In the genomic region with DNA sequence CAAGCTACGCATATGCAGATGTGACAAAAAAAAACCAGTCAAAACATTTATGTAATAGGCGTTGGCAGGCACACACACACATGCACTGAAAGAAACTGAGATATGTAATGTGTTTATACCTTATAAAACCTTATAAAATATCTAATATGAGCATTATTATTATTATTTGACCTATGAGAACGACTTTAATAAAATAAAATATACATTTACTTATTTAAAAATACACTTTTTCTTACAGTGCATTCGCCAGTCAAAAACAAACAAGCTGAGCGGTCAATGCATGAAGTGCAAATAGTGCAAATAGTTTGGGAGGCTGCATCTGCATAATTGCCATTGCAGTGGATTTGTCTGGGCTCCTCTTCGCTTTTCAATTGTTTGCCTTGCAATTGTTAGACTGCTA, we compare ENCODE assay signal across 1 fruit fly cellular context.
TF ChIP-seq lines count a peak whose summit lies in the region.

No protein-coding gene starts in this region.

TF ChIP-seq in whole organism, embryonic, 481 proteins besides CTCF, POLR2A, EP300 and RAD21 (continued from another document and continues in another):
- no peak for TF ChIP-seq aop (GFP tag; IDR thresholded peaks at IDR 0.05; lab: Robert Waterston, UW)
- TF ChIP-seq CG17328 (GFP tag; IDR thresholded peaks at IDR 0.05; lab: Robert Waterston, UW): peak; percentile 74
- TF ChIP-seq tio (GFP tag; optimal IDR thresholded peaks at IDR 0.05; lab: Kevin White, UChicago): peak; percentile 20
- TF ChIP-seq fd3F (GFP tag; optimal IDR thresholded peaks at IDR 0.05; lab: Kevin White, UChicago): peak; percentile 40
- TF ChIP-seq CG10209 (GFP tag; optimal IDR thresholded peaks at IDR 0.05; lab: Kevin White, UChicago): peak; percentile 73
- TF ChIP-seq al (GFP tag; IDR thresholded peaks at IDR 0.05; lab: Robert Waterston, UW): no peak
- no peak for TF ChIP-seq fu2 (GFP tag; optimal IDR thresholded peaks at IDR 0.05; lab: Kevin White, UChicago)
- TF ChIP-seq CG9817 (tag; optimal IDR thresholded peaks at IDR 0.05; lab: Kevin White, UChicago): peak; percentile 21
- TF ChIP-seq odd (GFP tag; optimal IDR thresholded peaks at IDR 0.05; lab: Kevin White, UChicago): peak; percentile 71
- TF ChIP-seq Hr78 (GFP tag; optimal IDR thresholded peaks at IDR 0.05; lab: Kevin White, UChicago): peak in 1 of 2 experiments; percentile 67
- peak; percentile 14 for TF ChIP-seq bab2 (GFP tag; optimal IDR thresholded peaks at IDR 0.05; lab: Kevin White, UChicago)
- peak; percentile 41 for TF ChIP-seq CG4820 (GFP tag; optimal IDR thresholded peaks at IDR 0.05; lab: Kevin White, UChicago)
- no peak for TF ChIP-seq h (optimal IDR thresholded peaks at IDR 0.05; lab: Kevin White, UChicago)
- TF ChIP-seq Asciz (GFP tag; optimal IDR thresholded peaks at IDR 0.05; lab: Kevin White, UChicago): peak; percentile 82
- peak; percentile 55 for TF ChIP-seq CG5245 (GFP tag; optimal IDR thresholded peaks at IDR 0.05; lab: Kevin White, UChicago)
- TF ChIP-seq Max (GFP tag; optimal IDR thresholded peaks at IDR 0.05; lab: Kevin White, UChicago): peak; percentile 54
- TF ChIP-seq dpn (GFP tag; optimal IDR thresholded peaks at IDR 0.05; lab: Kevin White, UChicago): peak in 1 of 2 experiments; percentile 56
- TF ChIP-seq tgo (GFP tag; IDR thresholded peaks at IDR 0.05; lab: Robert Waterston, UW): peak; percentile 77; the same call in 2 of the 3 replicates
- no peak for TF ChIP-seq GATAe (GFP tag; conservative IDR thresholded peaks at IDR 0.05; lab: Robert Waterston, UW)
- peak in 1 of 2 experiments; percentile 22 for TF ChIP-seq chif (GFP tag; optimal IDR thresholded peaks at IDR 0.05; lab: Kevin White, UChicago)
- TF ChIP-seq CG15514 (GFP tag; optimal IDR thresholded peaks at IDR 0.05; lab: Kevin White, UChicago): peak; percentile 9
- TF ChIP-seq CG10979 (tag; optimal IDR thresholded peaks at IDR 0.05; lab: Kevin White, UChicago): peak; percentile 63
- peak; percentile 80 for TF ChIP-seq CG5953 (GFP tag; IDR thresholded peaks at IDR 0.05; lab: Robert Waterston, UW)
- 0 out of 3 replicates have a peak, but pooled peaks have one; percentile 17 for TF ChIP-seq CG11093 (GFP tag; IDR thresholded peaks at IDR 0.05; lab: Robert Waterston, UW)
- peak; percentile 7 for TF ChIP-seq trem (tag; optimal IDR thresholded peaks at IDR 0.05; lab: Kevin White, UChicago)
- TF ChIP-seq gro (GFP tag; optimal IDR thresholded peaks at IDR 0.05; lab: Kevin White, UChicago): no peak
- no peak for TF ChIP-seq CG12155 (GFP tag; optimal IDR thresholded peaks at IDR 0.05; lab: Kevin White, UChicago)
- TF ChIP-seq wek (GFP tag; optimal IDR thresholded peaks at IDR 0.05; lab: Kevin White, UChicago): peak; percentile 43
- no peak for TF ChIP-seq B-H2 (GFP tag; optimal IDR thresholded peaks at IDR 0.05; lab: Kevin White, UChicago)
- peak; percentile 63; the same call in 1 of the 2 replicates for TF ChIP-seq CG43689 (GFP tag; IDR thresholded peaks at IDR 0.05; lab: Robert Waterston, UW)
- TF ChIP-seq D19A (tag; optimal IDR thresholded peaks at IDR 0.05; lab: Kevin White, UChicago): peak; percentile 58
- peak; percentile 68; the same call in 1 of the 2 replicates for TF ChIP-seq sens-2 (GFP tag; IDR thresholded peaks at IDR 0.05; lab: Robert Waterston, UW)
- no peak for TF ChIP-seq CG6791 (GFP tag; IDR thresholded peaks at IDR 0.05; lab: Robert Waterston, UW; ENCODE audit: partially characterized antibody)
- peak; percentile 24 for TF ChIP-seq Deaf1 (tag; optimal IDR thresholded peaks at IDR 0.05; lab: Kevin White, UChicago)
- TF ChIP-seq CG6272 (GFP tag; IDR thresholded peaks at IDR 0.05; lab: Robert Waterston, UW): no peak
- TF ChIP-seq dati (GFP tag; IDR thresholded peaks at IDR 0.05; lab: Robert Waterston, UW): no peak
- peak; percentile 74 for TF ChIP-seq az2 (GFP tag; optimal IDR thresholded peaks at IDR 0.05; lab: Kevin White, UChicago)
- TF ChIP-seq yki (optimal IDR thresholded peaks at IDR 0.05; lab: Kevin White, UChicago): no peak
- TF ChIP-seq Hmr (GFP tag; optimal IDR thresholded peaks at IDR 0.05; lab: Kevin White, UChicago): peak; percentile 44
- TF ChIP-seq slbo (GFP tag; IDR thresholded peaks at IDR 0.05; lab: Robert Waterston, UW): peak; percentile 49; the same call in 1 of the 2 replicates
- TF ChIP-seq CG16863 (GFP tag; optimal IDR thresholded peaks at IDR 0.05; lab: Kevin White, UChicago): no peak
- TF ChIP-seq CG10274 (GFP tag; optimal IDR thresholded peaks at IDR 0.05; lab: Kevin White, UChicago): peak; percentile 18
- peak; percentile 90 for TF ChIP-seq sens (GFP tag; lab: Kevin White, UChicago)
- TF ChIP-seq CG15601 (tag; optimal IDR thresholded peaks at IDR 0.05; lab: Kevin White, UChicago): peak; percentile 50
- peak; percentile 84 for TF ChIP-seq CG2678 (tag; optimal IDR thresholded peaks at IDR 0.05; lab: Kevin White, UChicago)
- TF ChIP-seq sug (tag; optimal IDR thresholded peaks at IDR 0.05; lab: Kevin White, UChicago): peak; percentile 30
- peak; percentile 87 for TF ChIP-seq Sox100B (GFP tag; optimal IDR thresholded peaks at IDR 0.05; lab: Kevin White, UChicago)
- TF ChIP-seq Bdp1 (GFP tag; optimal IDR thresholded peaks at IDR 0.05; lab: Kevin White, UChicago): no peak
- TF ChIP-seq CG12391 (tag; optimal IDR thresholded peaks at IDR 0.05; lab: Kevin White, UChicago): peak; percentile 83
- TF ChIP-seq E2f1 (GFP tag; IDR thresholded peaks at IDR 0.05; lab: Robert Waterston, UW): peak; percentile 61
- peak; percentile 51; the same call in 2 of the 3 replicates for TF ChIP-seq B-H1 (GFP tag; IDR thresholded peaks at IDR 0.05; lab: Robert Waterston, UW)
- TF ChIP-seq Hr3 (GFP tag; optimal IDR thresholded peaks at IDR 0.05; lab: Kevin White, UChicago): peak; percentile 69
- peak; percentile 30; the same call in 1 of the 3 replicates for TF ChIP-seq otp (GFP tag; IDR thresholded peaks at IDR 0.05; lab: Robert Waterston, UW)
- TF ChIP-seq gt (GFP tag; IDR thresholded peaks at IDR 0.05; lab: Robert Waterston, UW): no peak
- TF ChIP-seq gcm (GFP tag; optimal IDR thresholded peaks at IDR 0.05; lab: Kevin White, UChicago): peak; percentile 83
- TF ChIP-seq Eip74EF (GFP tag; optimal IDR thresholded peaks at IDR 0.05; lab: Kevin White, UChicago): peak in 1 of 2 experiments; percentile 84
- TF ChIP-seq Aef1 (GFP tag; IDR thresholded peaks at IDR 0.05; lab: Robert Waterston, UW): peak; percentile 62; the same call in 2 of the 3 replicates
- peak; percentile 64 for TF ChIP-seq gsb-n (tag; optimal IDR thresholded peaks at IDR 0.05; lab: Kevin White, UChicago)
- no peak for TF ChIP-seq Myb (GFP tag; optimal IDR thresholded peaks at IDR 0.05; lab: Kevin White, UChicago)
- TF ChIP-seq CG2199 (GFP tag; IDR thresholded peaks at IDR 0.05; lab: Robert Waterston, UW): 0 out of 3 replicates have a peak, but pooled peaks have one; percentile 33
- no peak for TF ChIP-seq wdn (GFP tag; IDR thresholded peaks at IDR 0.05; lab: Robert Waterston, UW)
- peak; percentile 71 for TF ChIP-seq wor (GFP tag; IDR thresholded peaks at IDR 0.05; lab: Robert Waterston, UW)
- TF ChIP-seq Side (GFP tag; optimal IDR thresholded peaks at IDR 0.05; lab: Kevin White, UChicago): no peak
- TF ChIP-seq CG9437 (GFP tag; optimal IDR thresholded peaks at IDR 0.05; lab: Kevin White, UChicago): peak; percentile 68
- peak; percentile 44 for TF ChIP-seq BtbVII (GFP tag; optimal IDR thresholded peaks at IDR 0.05; lab: Kevin White, UChicago)
- peak; percentile 39 for TF ChIP-seq Chrac-16 (GFP tag; optimal IDR thresholded peaks at IDR 0.05; lab: Kevin White, UChicago)
- TF ChIP-seq CG3726 (GFP tag; IDR thresholded peaks at IDR 0.05; lab: Robert Waterston, UW): peak; percentile 69; the same call in 1 of the 3 replicates
- TF ChIP-seq CG14441 (GFP tag; IDR thresholded peaks at IDR 0.05; lab: Robert Waterston, UW): peak; percentile 46; the same call in 1 of the 2 replicates
- peak; percentile 76; the same call in 2 of the 3 replicates for TF ChIP-seq gce (GFP tag; IDR thresholded peaks at IDR 0.05; lab: Robert Waterston, UW)
- peak; percentile 51; the same call in 1 of the 2 replicates for TF ChIP-seq ranshi (GFP tag; IDR thresholded peaks at IDR 0.05; lab: Robert Waterston, UW)
- peak; percentile 47; the same call in 1 of the 2 replicates for TF ChIP-seq CG10321 (GFP tag; IDR thresholded peaks at IDR 0.05; lab: Robert Waterston, UW)
- TF ChIP-seq CoRest (tag; optimal IDR thresholded peaks at IDR 0.05; lab: Kevin White, UChicago): peak; percentile 74
- peak; percentile 82 for TF ChIP-seq phol (tag; optimal IDR thresholded peaks at IDR 0.05; lab: Kevin White, UChicago)
- peak; percentile 56; the same call in 1 of the 2 replicates for TF ChIP-seq danr (GFP tag; IDR thresholded peaks at IDR 0.05; lab: Robert Waterston, UW)
- TF ChIP-seq CG6254 (GFP tag; optimal IDR thresholded peaks at IDR 0.05; lab: Kevin White, UChicago): peak; percentile 36
- TF ChIP-seq CG30020 (tag; optimal IDR thresholded peaks at IDR 0.05; lab: Kevin White, UChicago): peak; percentile 8
- TF ChIP-seq CG3407 (GFP tag; optimal IDR thresholded peaks at IDR 0.05; lab: Kevin White, UChicago): peak; percentile 75
- TF ChIP-seq Ptx1 (GFP tag; IDR thresholded peaks at IDR 0.05; lab: Robert Waterston, UW): peak; percentile 76
- peak; percentile 31 for TF ChIP-seq bcd (GFP tag; optimal IDR thresholded peaks at IDR 0.05; lab: Kevin White, UChicago)
- peak; percentile 16 for TF ChIP-seq exex (tag; optimal IDR thresholded peaks at IDR 0.05; lab: Kevin White, UChicago)
- peak; percentile 86 for TF ChIP-seq Oli (tag; optimal IDR thresholded peaks at IDR 0.05; lab: Kevin White, UChicago)
- peak; percentile 35 for TF ChIP-seq CG2116 (GFP tag; optimal IDR thresholded peaks at IDR 0.05; lab: Kevin White, UChicago)
- peak; percentile 40 for TF ChIP-seq CG4854 (GFP tag; optimal IDR thresholded peaks at IDR 0.05; lab: Kevin White, UChicago)
- TF ChIP-seq nerfin-2 (GFP tag; IDR thresholded peaks at IDR 0.05; lab: Robert Waterston, UW; ENCODE audit: partially characterized antibody): no peak
- peak; percentile 36 for TF ChIP-seq CG3281 (GFP tag; optimal IDR thresholded peaks at IDR 0.05; lab: Kevin White, UChicago)
- peak; percentile 76 for TF ChIP-seq CG14050 (GFP tag; IDR thresholded peaks at IDR 0.05; lab: Robert Waterston, UW)
- peak; percentile 54 for TF ChIP-seq ind (GFP tag; optimal IDR thresholded peaks at IDR 0.05; lab: Kevin White, UChicago)
- TF ChIP-seq HLHmδ (GFP tag; optimal IDR thresholded peaks at IDR 0.05; lab: Kevin White, UChicago): no peak
- peak; percentile 75 for TF ChIP-seq CG7556 (GFP tag; optimal IDR thresholded peaks at IDR 0.05; lab: Kevin White, UChicago)
- TF ChIP-seq Nf-YC (tag; optimal IDR thresholded peaks at IDR 0.05; lab: Kevin White, UChicago): peak; percentile 67
- TF ChIP-seq fd102C (GFP tag; optimal IDR thresholded peaks at IDR 0.05; lab: Kevin White, UChicago): no peak
- TF ChIP-seq Bteb2 (GFP tag; optimal IDR thresholded peaks at IDR 0.05; lab: Kevin White, UChicago): no peak
- peak; percentile 19 for TF ChIP-seq Vsx1 (GFP tag; optimal IDR thresholded peaks at IDR 0.05; lab: Kevin White, UChicago)
- TF ChIP-seq CG6813 (GFP tag; optimal IDR thresholded peaks at IDR 0.05; lab: Kevin White, UChicago): peak; percentile 47
- peak; percentile 78 for TF ChIP-seq sisA (GFP tag; IDR thresholded peaks at IDR 0.05; lab: Robert Waterston, UW)
- peak; percentile 72 for TF ChIP-seq Xrp1 (GFP tag; IDR thresholded peaks at IDR 0.05; lab: Robert Waterston, UW)
- peak; percentile 77 for TF ChIP-seq fd96Cb (tag; optimal IDR thresholded peaks at IDR 0.05; lab: Kevin White, UChicago)
- TF ChIP-seq shn (GFP tag; optimal IDR thresholded peaks at IDR 0.05; lab: Kevin White, UChicago): no peak
- TF ChIP-seq nerfin-1 (tag; optimal IDR thresholded peaks at IDR 0.05; lab: Kevin White, UChicago): peak; percentile 77
- peak; percentile 54 for TF ChIP-seq Meics (GFP tag; optimal IDR thresholded peaks at IDR 0.05; lab: Kevin White, UChicago)
- no peak for TF ChIP-seq CG1647 (GFP tag; optimal IDR thresholded peaks at IDR 0.05; lab: Kevin White, UChicago)
- peak; percentile 74 for TF ChIP-seq CG2875 (GFP tag; optimal IDR thresholded peaks at IDR 0.05; lab: Kevin White, UChicago)
- peak; percentile 49; the same call in 1 of the 2 replicates for TF ChIP-seq CG14014 (GFP tag; IDR thresholded peaks at IDR 0.05; lab: Robert Waterston, UW)
- TF ChIP-seq hth (optimal IDR thresholded peaks at IDR 0.05; lab: Kevin White, UChicago): no peak
- TF ChIP-seq CG3838 (GFP tag; optimal IDR thresholded peaks at IDR 0.05; lab: Kevin White, UChicago): no peak
- peak; percentile 0 for TF ChIP-seq CG18476 (GFP tag; optimal IDR thresholded peaks at IDR 0.05; lab: Kevin White, UChicago)
- peak; percentile 51; the same call in 1 of the 2 replicates for TF ChIP-seq Lim3 (GFP tag; IDR thresholded peaks at IDR 0.05; lab: Robert Waterston, UW)
- TF ChIP-seq Taf1 (GFP tag; IDR thresholded peaks at IDR 0.05; lab: Robert Waterston, UW): peak; percentile 12; the same call in 1 of the 2 replicates
- peak; percentile 60 for TF ChIP-seq onecut (GFP tag; IDR thresholded peaks at IDR 0.05; lab: Robert Waterston, UW)
- no peak for TF ChIP-seq CG10543 (GFP tag; optimal IDR thresholded peaks at IDR 0.05; lab: Kevin White, UChicago)
- no peak for TF ChIP-seq CG13123 (GFP tag; optimal IDR thresholded peaks at IDR 0.05; lab: Kevin White, UChicago)
- TF ChIP-seq mld (GFP tag; IDR thresholded peaks at IDR 0.05; lab: Robert Waterston, UW; ENCODE audit: partially characterized antibody): no peak
- TF ChIP-seq C15 (GFP tag; IDR thresholded peaks at IDR 0.05; lab: Robert Waterston, UW): 0 out of 3 replicates have a peak, but pooled peaks have one; percentile 31
- no peak for TF ChIP-seq Lpt (GFP tag; optimal IDR thresholded peaks at IDR 0.05; lab: Kevin White, UChicago)
- TF ChIP-seq ara (GFP tag; IDR thresholded peaks at IDR 0.05; lab: Robert Waterston, UW): no peak; the same call in 1 of the 2 replicates
- TF ChIP-seq CG11695 (GFP tag; IDR thresholded peaks at IDR 0.05; lab: Robert Waterston, UW): peak; percentile 74; the same call in 1 of the 3 replicates
- peak; percentile 79 for TF ChIP-seq CG8924 (tag; optimal IDR thresholded peaks at IDR 0.05; lab: Kevin White, UChicago)
- no peak for TF ChIP-seq pfk (GFP tag; optimal IDR thresholded peaks at IDR 0.05; lab: Kevin White, UChicago)
- TF ChIP-seq CG10959 (GFP tag; IDR thresholded peaks at IDR 0.05; lab: Robert Waterston, UW): no peak
- TF ChIP-seq CG17829 (tag; optimal IDR thresholded peaks at IDR 0.05; lab: Kevin White, UChicago): peak; percentile 72
- peak; percentile 64 for TF ChIP-seq CG6689 (GFP tag; IDR thresholded peaks at IDR 0.05; lab: Robert Waterston, UW)
- peak; percentile 53 for TF ChIP-seq tin (GFP tag; optimal IDR thresholded peaks at IDR 0.05; lab: Kevin White, UChicago)
- peak; percentile 67 for TF ChIP-seq nmo (GFP tag; optimal IDR thresholded peaks at IDR 0.05; lab: Kevin White, UChicago)
- TF ChIP-seq CG15696 (tag; optimal IDR thresholded peaks at IDR 0.05; lab: Kevin White, UChicago): peak; percentile 8
